Worm (Caenorhabditis elegans): ENCODE data around the gene nlp-24.

Gene nlp-24

DNA sequence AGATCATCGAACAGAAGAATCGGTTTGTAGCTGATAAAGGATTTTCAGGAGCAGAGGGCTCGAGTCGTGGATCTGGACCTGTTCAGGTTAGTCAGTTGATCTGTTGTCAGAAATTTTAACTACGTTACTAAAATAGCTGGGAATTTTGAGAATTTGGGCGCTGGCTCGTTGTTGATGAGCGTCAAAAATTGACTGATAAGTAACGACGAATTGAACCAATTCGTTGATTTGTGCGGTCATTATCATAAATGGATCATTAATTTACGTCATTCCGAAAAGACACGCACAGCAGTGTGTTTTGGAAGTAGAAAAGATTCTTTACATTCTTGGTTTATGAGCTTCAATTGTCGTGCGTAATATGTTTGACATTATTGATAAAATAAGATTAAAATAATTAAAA lies 31.6 kb downstream of the nlp-24 start (continued):
- TF ChIP-seq tra-1 (GFP tag; IDR thresholded peaks at IDR 0.05) (no peak), T26A8.4 (GFP tag; IDR thresholded peaks at IDR 0.05) (no peak), mxl-2 (GFP tag; conservative IDR thresholded peaks at IDR 0.05) (no peak), arid-1 (GFP tag; conservative IDR thresholded peaks at IDR 0.05) (no peak), mdt-29 (GFP tag; IDR thresholded peaks at IDR 0.05) (no peak), php-3 (GFP tag; IDR thresholded peaks at IDR 0.05) (peak; percentile 54; the same call in 1 of the 2 replicates), Y5F2A.4 (GFP tag; optimal IDR thresholded peaks at IDR 0.05) (no peak), F49E8.2 (tag; optimal IDR thresholded peaks at IDR 0.05; ENCODE audit: borderline replicate concordance) (no peak)

ce11 chrV:11648435-11648834 lies 32.3 kb downstream of the nlp-24 start:
- no peak for TF ChIP-seq lsy-2 (tag; optimal IDR thresholded peaks at IDR 0.05)
- TF ChIP-seq php-3 (GFP tag; IDR thresholded peaks at IDR 0.05): 0 out of 2 replicates have a peak, but pooled peaks have one; percentile 51
- no peak for TF ChIP-seq saeg-2 (GFP tag; IDR thresholded peaks at IDR 0.05)
- no peak for TF ChIP-seq zip-2 (tag; optimal IDR thresholded peaks at IDR 0.05)
- no peak for TF ChIP-seq T20F7.1 (GFP tag; optimal IDR thresholded peaks at IDR 0.05)
- no peak for TF ChIP-seq mep-1 (tag; optimal IDR thresholded peaks at IDR 0.05)
- TF ChIP-seq mxl-3 (GFP tag; optimal IDR thresholded peaks at IDR 0.05): no peak
- no peak for TF ChIP-seq unc-62 (GFP tag; optimal IDR thresholded peaks at IDR 0.05 in 1 of 2)
- no peak for TF ChIP-seq unc-62 (tag; optimal IDR thresholded peaks at IDR 0.05)
- TF ChIP-seq dmd-6 (GFP tag; IDR thresholded peaks at IDR 0.05): peak; percentile 81
- peak in 1 of 2 experiments; percentile 20 for TF ChIP-seq mdl-1 (tag; optimal IDR thresholded peaks at IDR 0.05)
- TF ChIP-seq lin-38 (GFP tag; IDR thresholded peaks at IDR 0.05): no peak
- TF ChIP-seq daf-16 (GFP tag; optimal IDR thresholded peaks at IDR 0.05): no peak
- peak; percentile 77 for TF ChIP-seq daf-16 (tag; optimal IDR thresholded peaks at IDR 0.05)
- no peak for TF ChIP-seq tag-97 (GFP tag; IDR thresholded peaks at IDR 0.05)
- peak; percentile 58 for TF ChIP-seq dve-1 (tag; optimal IDR thresholded peaks at IDR 0.05; ENCODE audit: insufficient read depth)
- no peak for TF ChIP-seq nhr-237 (tag; optimal IDR thresholded peaks at IDR 0.05)
- TF ChIP-seq hlh-30 (tag; optimal IDR thresholded peaks at IDR 0.05; ENCODE audit: insufficient read depth): peak; percentile 45
- peak; percentile 7 for TF ChIP-seq mes-2 (tag; optimal IDR thresholded peaks at IDR 0.05; ENCODE audit: poor library complexity, severe bottlenecking)
- peak in 1 of 2 experiments; percentile 12 for TF ChIP-seq hif-1 (tag; optimal IDR thresholded peaks at IDR 0.05)
- no peak for TF ChIP-seq mxl-2 (GFP tag; conservative IDR thresholded peaks at IDR 0.05)
- no peak for TF ChIP-seq lin-29 (GFP tag; IDR thresholded peaks at IDR 0.05)
- peak; percentile 91 for TF ChIP-seq pqm-1 (tag; optimal IDR thresholded peaks at IDR 0.05)
- peak; percentile 34 for TF ChIP-seq nhr-77 (tag; optimal IDR thresholded peaks at IDR 0.05)
- peak; percentile 18 for TF ChIP-seq nhr-48 (tag; optimal IDR thresholded peaks at IDR 0.05)
- no peak for TF ChIP-seq spr-3 (GFP tag; optimal IDR thresholded peaks at IDR 0.05)
- TF ChIP-seq hlh-11 (tag; optimal IDR thresholded peaks at IDR 0.05): peak; percentile 60
- TF ChIP-seq unc-39 (tag; optimal IDR thresholded peaks at IDR 0.05): no peak
- peak; percentile 75 for TF ChIP-seq nhr-28 (tag; optimal IDR thresholded peaks at IDR 0.05)
- TF ChIP-seq T26A8.4 (GFP tag; IDR thresholded peaks at IDR 0.05): no peak

- TF ChIP-seq aha-1 (tag) (peak; percentile 82), lin-39 (tag; optimal IDR thresholded peaks at IDR 0.05) (no peak), nhr-25 (tag; optimal IDR thresholded peaks at IDR 0.05; ENCODE audit: borderline replicate concordance, insufficient read depth) (no peak), F37D6.2 (tag; optimal IDR thresholded peaks at IDR 0.05) (no peak), daf-16 (GFP tag; optimal IDR thresholded peaks at IDR 0.05) (no peak), daf-16 (tag; optimal IDR thresholded peaks at IDR 0.05) (peak; percentile 34), daf-12 (tag; optimal IDR thresholded peaks at IDR 0.05) (no peak), ceh-20 (GFP tag; IDR thresholded peaks at IDR 0.05) (no peak), dve-1 (tag; optimal IDR thresholded peaks at IDR 0.05; ENCODE audit: insufficient read depth) (peak; percentile 18), dmd-6 (GFP tag; IDR thresholded peaks at IDR 0.05) (peak; percentile 49; the same call in 1 of the 2 replicates), hlh-11 (tag; optimal IDR thresholded peaks at IDR 0.05) (peak; percentile 57), hmg-1.1 (GFP tag; IDR thresholded peaks at IDR 0.05) (no peak)
Measured at ce11 chrV:11649254-11649653, 33.1 kb downstream of the nlp-24 start.
